Fruit fly (Drosophila melanogaster) whole organism, adult: ENCODE measurements around the gene Wdr24.

ENCODE experiments used
- CG11617 ChIP-seq: fragments of 200-800 bp; sonication (Bioruptor generic); optimal IDR thresholded peaks from 2 replicates; lab custom pipeline; 2017; ENCODE audit warnings: mild to moderate bottlenecking, missing biosample characterization, missing genetic modification reagents, missing genetic modification characterization
- CG1620 ChIP-seq: fragments of 200-800 bp; sonication (Bioruptor generic); optimal IDR thresholded peaks from 2 replicates; lab custom pipeline; 2016; ENCODE audit warnings: missing biosample characterization, missing genetic modification characterization
- CG5204 ChIP-seq: fragments of 200-800 bp; sonication (Bioruptor generic); optimal IDR thresholded peaks from 2 replicates; lab custom pipeline; 2016; ENCODE audit warnings: missing biosample characterization, missing genetic modification characterization
- CG7045 ChIP-seq: fragments of 200-800 bp; sonication (Bioruptor generic); optimal IDR thresholded peaks from 2 replicates; lab custom pipeline; 2017; ENCODE audit warnings: missing biosample characterization, mild to moderate bottlenecking, missing genetic modification characterization
- Crg-1 ChIP-seq: fragments of 200-800 bp; sonication (Bioruptor generic); optimal IDR thresholded peaks from 2 replicates; lab custom pipeline; 2016; ENCODE audit warnings: missing biosample characterization, missing genetic modification characterization
- Mnt ChIP-seq: fragments of 200-800 bp; sonication (Bioruptor generic); optimal IDR thresholded peaks from 2 replicates; lab custom pipeline; 2016; ENCODE audit warnings: missing biosample characterization, mild to moderate bottlenecking, missing genetic modification characterization
- cic ChIP-seq: fragments of 200-800 bp; sonication (Bioruptor generic); optimal IDR thresholded peaks from 2 replicates; lab custom pipeline; 2017; ENCODE audit warnings: missing biosample characterization, mild to moderate bottlenecking, missing genetic modification characterization, moderate library complexity

DNA sequence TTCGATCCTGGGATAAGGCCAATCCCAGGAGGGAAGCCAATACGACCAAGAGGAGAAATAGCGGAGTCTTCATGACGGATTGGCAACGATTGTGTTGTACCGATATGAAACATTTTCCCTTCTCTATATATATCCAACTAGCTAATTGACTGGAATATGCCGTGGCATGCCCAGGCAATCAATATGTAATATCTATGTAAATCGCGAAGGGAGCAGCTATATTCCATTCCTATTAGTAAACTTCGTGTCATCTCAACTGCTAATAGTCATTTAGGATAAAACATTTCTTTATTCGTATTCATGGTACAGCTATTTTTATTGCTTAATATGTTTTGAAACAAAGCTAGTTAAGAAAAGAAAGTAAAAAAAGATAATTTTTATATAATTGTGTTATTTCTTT, 29.6 kb downstream of the Wdr24 start, which contains the start of gene Dup99B:
- TF ChIP-seq CG5204 (no peak), Mnt (GFP tag; lab: Kevin White, UChicago) (no peak), CG1620 (GFP tag; lab: Kevin White, UChicago) (no peak), cic (GFP tag; lab: Kevin White, UChicago) (no peak), Crg-1 (GFP tag; lab: Kevin White, UChicago) (no peak), CG11617 (no peak), CG7045 (GFP tag; lab: Kevin White, UChicago) (no peak)
